Fruit fly (Drosophila melanogaster) whole organism, embryonic: Measurements from ENCODE around the gene CG4594.

Experiments
- Awh ChIP-seq: fragments of 200-800 bp; sonication (Bioruptor generic); IDR thresholded peaks from 2 replicates; pipeline ENCODE4, ENCODE4 v1.3.6; 2022; ENCODE audit warnings: missing biosample characterization, missing genetic modification characterization
- B-H2 ChIP-seq: fragments of 200-800 bp; sonication (Bioruptor generic); optimal IDR thresholded peaks from 2 replicates; lab custom pipeline; 2018; ENCODE audit warnings: missing biosample characterization, mild to moderate bottlenecking, missing genetic modification characterization
- CG10321 ChIP-seq: fragments of 200-800 bp; sonication (Bioruptor generic); IDR thresholded peaks from 2 replicates; pipeline ENCODE4 v1.3.6; 2022; ENCODE audit warnings: missing biosample characterization, missing genetic modification characterization
- CG12155 ChIP-seq: fragments of 200-800 bp; sonication (Bioruptor generic); optimal IDR thresholded peaks from 3 replicates; lab custom pipeline; 2016; ENCODE audit warnings: missing biosample characterization, missing genetic modification characterization
- CG13775 ChIP-seq: fragments of 200-800 bp; sonication (Bioruptor generic); optimal IDR thresholded peaks from 3 replicates; lab custom pipeline; 2017; ENCODE audit warnings: missing biosample characterization, mild to moderate bottlenecking, missing genetic modification characterization
- CG14050 ChIP-seq: fragments of 200-800 bp; sonication (Bioruptor generic); IDR thresholded peaks from 3 replicates; pipeline ENCODE4 v1.3.6; 2022; ENCODE audit warnings: missing biosample characterization, missing genetic modification characterization
- CG15514 ChIP-seq: fragments of 200-800 bp; sonication (Bioruptor generic); optimal IDR thresholded peaks from 3 replicates; lab custom pipeline; 2017; ENCODE audit warnings: missing biosample characterization, missing genetic modification characterization, mild to moderate bottlenecking, moderate library complexity, missing genetic modification reagents
- CG17802 ChIP-seq: fragments of 200-800 bp; sonication (Bioruptor generic); optimal IDR thresholded peaks from 2 replicates; lab custom pipeline; 2018; ENCODE audit warnings: missing biosample characterization, mild to moderate bottlenecking, missing genetic modification characterization, moderate library complexity
- CG18011 ChIP-seq: fragments of 200-800 bp; sonication (Bioruptor generic); optimal IDR thresholded peaks from 2 replicates; lab custom pipeline; 2017; ENCODE audit warnings: missing biosample characterization, missing genetic modification characterization, mild to moderate bottlenecking, moderate library complexity, missing genotype
- CG18262 ChIP-seq: fragments of 200-800 bp; optimal IDR thresholded peaks from 3 replicates; lab custom pipeline; 2019; ENCODE audit warnings: missing biosample characterization, mild to moderate bottlenecking, missing genetic modification characterization, moderate library complexity
- CG18599 ChIP-seq: fragments of 200-800 bp; sonication (Bioruptor generic); optimal IDR thresholded peaks from 3 replicates; lab custom pipeline; 2017; ENCODE audit warnings: missing biosample characterization, missing genetic modification characterization, mild to moderate bottlenecking, moderate library complexity, missing genetic modification reagents
- CG2712 ChIP-seq: fragments of 200-800 bp; optimal IDR thresholded peaks from 3 replicates; lab custom pipeline; 2019; ENCODE audit warnings: missing biosample characterization, mild to moderate bottlenecking, missing genetic modification characterization, moderate library complexity
- CG2875 ChIP-seq: fragments of 200-800 bp; sonication (Bioruptor generic); optimal IDR thresholded peaks from 2 replicates; lab custom pipeline; 2017; ENCODE audit warnings: missing biosample characterization, mild to moderate bottlenecking, missing genetic modification characterization, missing genetic modification reagents
- CG30403 ChIP-seq: fragments of 200-800 bp; sonication (Bioruptor generic); optimal IDR thresholded peaks from 3 replicates; lab custom pipeline; 2016; ENCODE audit warnings: missing biosample characterization, missing genetic modification characterization
- CG31388 ChIP-seq: fragments of 200-800 bp; sonication (Bioruptor generic); optimal IDR thresholded peaks from 2 replicates; lab custom pipeline; 2016; ENCODE audit warnings: missing biosample characterization, missing genetic modification characterization
- CG32532 ChIP-seq: fragments of 200-800 bp; sonication (Bioruptor generic); IDR thresholded peaks from 2 replicates; pipeline ENCODE4 v1.3.6; 2022; ENCODE audit warnings: missing biosample characterization, missing genetic modification characterization
- CG3407 ChIP-seq: fragments of 200-800 bp; sonication (Bioruptor generic); optimal IDR thresholded peaks from 2 replicates; lab custom pipeline; 2018; ENCODE audit warnings: missing biosample characterization, mild to moderate bottlenecking, missing genetic modification characterization
- CG34376 ChIP-seq: fragments of 200-800 bp; sonication (Bioruptor generic); optimal IDR thresholded peaks from 2 replicates; lab custom pipeline; 2018; ENCODE audit warnings: missing biosample characterization, mild to moderate bottlenecking, missing genetic modification characterization
- CG4328 ChIP-seq: fragments of 200-800 bp; sonication (Bioruptor generic); optimal IDR thresholded peaks from 3 replicates; lab custom pipeline; 2017; ENCODE audit warnings: missing biosample characterization, missing genetic modification reagents, missing genetic modification characterization
- CG4360 ChIP-seq: fragments of 200-800 bp; sonication (Bioruptor generic); IDR thresholded peaks from 2 replicates; pipeline ENCODE4 v1.3.6; 2022; ENCODE audit warnings: missing biosample characterization, missing genetic modification characterization
- CG4707 ChIP-seq: fragments of 200-800 bp; sonication (Bioruptor generic); optimal IDR thresholded peaks from 2 replicates; lab custom pipeline; 2018; ENCODE audit warnings: missing biosample characterization, mild to moderate bottlenecking, missing genetic modification characterization, moderate library complexity
- CG7372 ChIP-seq: fragments of 200-800 bp; sonication (Bioruptor generic); IDR thresholded peaks from 2 replicates; pipeline ENCODE4 v1.3.6; 2022; ENCODE audit warnings: missing biosample characterization, missing genetic modification characterization
- CG9609 ChIP-seq: fragments of 200-800 bp; sonication (Bioruptor generic); optimal IDR thresholded peaks from 3 replicates; lab custom pipeline; 2016; ENCODE audit warnings: missing biosample characterization, missing genetic modification characterization
- CG9727 ChIP-seq: fragments of 200-800 bp; sonication (Bioruptor generic); optimal IDR thresholded peaks from 3 replicates; lab custom pipeline; 2017; ENCODE audit warnings: missing biosample characterization, mild to moderate bottlenecking, missing genetic modification characterization
- H15 ChIP-seq: fragments of 200-800 bp; sonication (Bioruptor generic); IDR thresholded peaks from 3 replicates; pipeline ENCODE4 v1.3.6; 2022; ENCODE audit warnings: missing biosample characterization, missing genetic modification characterization
- Hmx ChIP-seq: fragments of 200-800 bp; sonication (Bioruptor generic); optimal IDR thresholded peaks from 2 replicates; lab custom pipeline; 2016; ENCODE audit warnings: missing biosample characterization, missing genetic modification characterization
- Meics ChIP-seq: fragments of 200-800 bp; sonication (Bioruptor generic); optimal IDR thresholded peaks from 2 replicates; lab custom pipeline; 2017; ENCODE audit warnings: missing biosample characterization, mild to moderate bottlenecking, missing genetic modification characterization
- Mes4 ChIP-seq: fragments of 200-800 bp; sonication (Bioruptor generic); optimal IDR thresholded peaks from 2 replicates; lab custom pipeline; 2016; ENCODE audit warnings: missing biosample characterization, missing genetic modification characterization
- NC2β ChIP-seq: fragments of 200-800 bp; sonication (Bioruptor generic); optimal IDR thresholded peaks from 2 replicates; lab custom pipeline; 2016; ENCODE audit warnings: missing biosample characterization, missing genetic modification characterization
- Vsx1 ChIP-seq: fragments of 200-800 bp; sonication (Bioruptor generic); optimal IDR thresholded peaks from 2 replicates; lab custom pipeline; 2017; ENCODE audit warnings: missing biosample characterization, mild to moderate bottlenecking, missing genetic modification characterization, missing genetic modification reagents
- Xbp1 ChIP-seq: fragments of 200-800 bp; sonication (Bioruptor generic); optimal IDR thresholded peaks from 3 replicates; lab custom pipeline; 2016; ENCODE audit warnings: missing biosample characterization, mild to moderate bottlenecking, missing genetic modification characterization
- ab ChIP-seq: fragments of 200-800 bp; sonication (Bioruptor generic); optimal IDR thresholded peaks from 2 replicates; lab custom pipeline; 2016; ENCODE audit warnings: missing biosample characterization, missing genetic modification characterization
- bcd ChIP-seq: fragments of 200-800 bp; sonication (Bioruptor generic); optimal IDR thresholded peaks from 2 replicates; lab custom pipeline; 2017; ENCODE audit warnings: missing biosample characterization, mild to moderate bottlenecking, missing genetic modification characterization
- btn ChIP-seq: fragments of 200-800 bp; sonication (Bioruptor generic); optimal IDR thresholded peaks from 2 replicates; lab custom pipeline; 2016; ENCODE audit warnings: missing biosample characterization, missing genetic modification characterization
- cas ChIP-seq: fragments of 200-800 bp; sonication (Bioruptor generic); IDR thresholded peaks from 2 replicates; pipeline ENCODE4 v1.3.6; 2022; ENCODE audit warnings: missing biosample characterization, missing genetic modification characterization
- dati ChIP-seq: fragments of 200-800 bp; sonication (Bioruptor generic); IDR thresholded peaks from 2 replicates; pipeline ENCODE4 v1.3.6; 2022; ENCODE audit warnings: missing biosample characterization, missing genetic modification characterization
- dmrt99B ChIP-seq: fragments of 200-800 bp; sonication (Bioruptor generic); optimal IDR thresholded peaks from 2 replicates; lab custom pipeline; 2018; ENCODE audit warnings: missing biosample characterization, mild to moderate bottlenecking, missing genetic modification characterization, moderate library complexity
- ewg ChIP-seq: fragments of 200-800 bp; sonication (Bioruptor generic); optimal IDR thresholded peaks from 3 replicates; lab custom pipeline; 2017; ENCODE audit warnings: mild to moderate bottlenecking, missing biosample characterization, missing genetic modification reagents, missing genetic modification characterization
- gcm ChIP-seq: fragments of 200-800 bp; sonication (Bioruptor generic); optimal IDR thresholded peaks from 2 replicates; lab custom pipeline; 2019; ENCODE audit warnings: missing biosample characterization, mild to moderate bottlenecking, missing genetic modification characterization, moderate library complexity
- gcm2 ChIP-seq: fragments of 200-800 bp; sonication (Bioruptor generic); optimal IDR thresholded peaks from 2 replicates; lab custom pipeline; 2016; ENCODE audit warnings: missing biosample characterization, missing genetic modification characterization
- hb ChIP-seq: fragments of 200-800 bp; sonication (Bioruptor generic); IDR thresholded peaks from 3 replicates; pipeline ENCODE4 v1.3.6; 2022; ENCODE audit warnings: missing biosample characterization, missing genetic modification characterization; ENCODE audit not compliant: partially characterized antibody
- jing ChIP-seq: fragments of 200-800 bp; sonication (Bioruptor generic); optimal IDR thresholded peaks from 2 replicates; lab custom pipeline; 2018; ENCODE audit warnings: missing biosample characterization, mild to moderate bottlenecking, missing genetic modification characterization
- ken ChIP-seq: fragments of 200-800 bp; sonication (Bioruptor generic); IDR thresholded peaks from 3 replicates; pipeline ENCODE4 v1.3.6; 2022; ENCODE audit warnings: missing biosample characterization, missing genetic modification characterization
- mam ChIP-seq: fragments of 200-800 bp; sonication (Bioruptor generic); optimal IDR thresholded peaks from 3 replicates; lab custom pipeline; 2016; ENCODE audit warnings: missing biosample characterization, missing genetic modification characterization
- nerfin-2 ChIP-seq: fragments of 200-800 bp; sonication (Bioruptor generic); IDR thresholded peaks from 2 replicates; pipeline ENCODE4 v1.3.6; 2022; ENCODE audit warnings: missing biosample characterization, missing genetic modification characterization; ENCODE audit not compliant: partially characterized antibody
- odd ChIP-seq: fragments of 200-800 bp; sonication (Bioruptor generic); optimal IDR thresholded peaks from 2 replicates; lab custom pipeline; 2017; ENCODE audit warnings: missing biosample characterization, mild to moderate bottlenecking, missing genetic modification characterization
- pfk ChIP-seq: fragments of 200-800 bp; sonication (Bioruptor generic); optimal IDR thresholded peaks from 2 replicates; lab custom pipeline; 2018; ENCODE audit warnings: missing biosample characterization, mild to moderate bottlenecking, missing genetic modification characterization, moderate library complexity
- run ChIP-seq: fragments of 200-800 bp; sonication (Bioruptor generic); optimal IDR thresholded peaks from 3 replicates; lab custom pipeline; 2018; ENCODE audit warnings: missing biosample characterization, mild to moderate bottlenecking, missing genetic modification characterization
- sisA ChIP-seq: fragments of 200-800 bp; sonication (Bioruptor generic); IDR thresholded peaks from 2 replicates; pipeline ENCODE4 v1.3.6; 2022; ENCODE audit warnings: missing biosample characterization, missing genetic modification characterization
- tx ChIP-seq: fragments of 200-800 bp; sonication (Bioruptor generic); optimal IDR thresholded peaks from 2 replicates; lab custom pipeline; 2016; ENCODE audit warnings: missing biosample characterization, missing genetic modification characterization
- vnd ChIP-seq: fragments of 200-800 bp; sonication (Bioruptor generic); IDR thresholded peaks from 3 replicates; pipeline ENCODE4 v1.3.6; 2022; ENCODE audit warnings: missing biosample characterization, missing genetic modification characterization; ENCODE audit not compliant: partially characterized antibody
- wdn ChIP-seq: fragments of 200-800 bp; sonication (Bioruptor generic); IDR thresholded peaks from 2 replicates; pipeline ENCODE4 v1.3.6; 2022; ENCODE audit warnings: missing biosample characterization, missing genetic modification characterization

CG4594 gene

dm6 chr2L:9943521-9943920 is 23.6 kb downstream of the CG4594 start (continued):
- TF ChIP-seq CG12155 (GFP tag; lab: Kevin White, UChicago) (peak; percentile 10), dati (GFP tag; lab: Robert Waterston, UW) (no peak), CG2712 (tag; lab: Kevin White, UChicago) (no peak), CG18599 (GFP tag; lab: Kevin White, UChicago) (peak; percentile 67), CG4707 (GFP tag; lab: Kevin White, UChicago) (no peak), Vsx1 (GFP tag; lab: Kevin White, UChicago) (no peak), nerfin-2 (GFP tag; lab: Robert Waterston, UW) (no peak), CG32532 (GFP tag; lab: Robert Waterston, UW) (peak; percentile 48; the same call in 1 of the 2 replicates), CG30403 (GFP tag; lab: Kevin White, UChicago) (no peak), Awh (GFP tag; lab: Robert Waterston, UW) (no peak), tx (GFP tag; lab: Kevin White, UChicago) (no peak), sisA (no peak), ab (GFP tag; lab: Kevin White, UChicago) (no peak), cas (GFP tag; lab: Robert Waterston, UW) (no peak), mam (GFP tag; lab: Kevin White, UChicago) (peak; percentile 50), vnd (GFP tag; lab: Robert Waterston, UW) (no peak), ken (GFP tag; lab: Robert Waterston, UW) (no peak), CG9609 (GFP tag; lab: Kevin White, UChicago) (no peak), NC2β (GFP tag; lab: Kevin White, UChicago) (no peak), run (no peak), ewg (GFP tag; lab: Kevin White, UChicago) (no peak), gcm2 (no peak), CG15514 (GFP tag; lab: Kevin White, UChicago) (peak; percentile 15), dmrt99B (tag; lab: Kevin White, UChicago) (no peak), Hmx (no peak), CG10321 (GFP tag; lab: Robert Waterston, UW) (no peak), CG3407 (GFP tag; lab: Kevin White, UChicago) (no peak), CG13775 (GFP tag; lab: Kevin White, UChicago) (no peak), CG2875 (GFP tag; lab: Kevin White, UChicago) (no peak), jing (GFP tag; lab: Kevin White, UChicago) (no peak), CG4328 (GFP tag; lab: Kevin White, UChicago) (no peak), hb (GFP tag; lab: Robert Waterston, UW) (no peak), H15 (GFP tag; lab: Robert Waterston, UW) (no peak), odd (GFP tag; lab: Kevin White, UChicago) (no peak), CG4360 (GFP tag; lab: Robert Waterston, UW) (no peak), CG7372 (no peak), btn (GFP tag; lab: Kevin White, UChicago) (no peak), pfk (GFP tag; lab: Kevin White, UChicago) (no peak), CG34376 (peak; percentile 84), CG18262 (tag; lab: Kevin White, UChicago) (no peak), gcm (GFP tag; lab: Kevin White, UChicago) (no peak), CG9727 (GFP tag; lab: Kevin White, UChicago) (no peak), wdn (no peak), Xbp1 (GFP tag; lab: Kevin White, UChicago) (no peak), CG17802 (tag; lab: Kevin White, UChicago) (no peak), CG14050 (no peak), CG18011 (GFP tag; lab: Kevin White, UChicago) (no peak), Meics (GFP tag; lab: Kevin White, UChicago) (peak; percentile 31), B-H2 (GFP tag; lab: Kevin White, UChicago) (no peak), bcd (no peak), Mes4 (GFP tag; lab: Kevin White, UChicago) (no peak), CG31388 (GFP tag; lab: Kevin White, UChicago) (no peak)
